Worm (Caenorhabditis elegans) whole organism, early embryonic: ENCODE measurements around the gene F44D12.16.

Experiments used
- ama-1 ChIP-seq: fragments of 150-350 bp; optimal IDR thresholded peaks from 2 replicates; lab custom pipeline; 2014
- hmbx-1 ChIP-seq: sonication (generic microtip); optimal IDR thresholded peaks from 2 replicates; lab custom pipeline; 2016; ENCODE audit warnings: mild to moderate bottlenecking, missing genetic modification characterization, missing compliant biosample characterization
- hmg-4 ChIP-seq: fragments of 200-800 bp; sonication (Bioruptor generic); optimal IDR thresholded peaks from 2 replicates; lab custom pipeline; 2018; ENCODE audit warnings: mild to moderate bottlenecking, missing genetic modification characterization, missing compliant biosample characterization
- pes-1 ChIP-seq: fragments of 200-800 bp; sonication (Bioruptor generic); IDR thresholded peaks from 2 replicates; pipeline ENCODE4 v1.3.6; 2022; ENCODE audit warnings: missing genetic modification reagents, missing genetic modification characterization, missing compliant biosample characterization
- sea-1 ChIP-seq: fragments of 200-800 bp; sonication (Bioruptor generic); conservative IDR thresholded peaks from 2 replicates; pipeline ENCODE4 v1.3.6; 2022; ENCODE audit warnings: missing genetic modification characterization, missing compliant biosample characterization
- tbx-11 ChIP-seq: fragments of 200-800 bp; sonication (Bioruptor generic); IDR thresholded peaks from 2 replicates; pipeline ENCODE4 v1.3.6; 2022; ENCODE audit warnings: missing genetic modification characterization, missing compliant biosample characterization
- tbx-37 ChIP-seq: fragments of 200-800 bp; sonication (Bioruptor generic); conservative IDR thresholded peaks from 2 replicates; pipeline ENCODE4 v1.3.6; 2022; ENCODE audit warnings: missing genetic modification reagents, missing genetic modification characterization, missing compliant biosample characterization

DNA sequence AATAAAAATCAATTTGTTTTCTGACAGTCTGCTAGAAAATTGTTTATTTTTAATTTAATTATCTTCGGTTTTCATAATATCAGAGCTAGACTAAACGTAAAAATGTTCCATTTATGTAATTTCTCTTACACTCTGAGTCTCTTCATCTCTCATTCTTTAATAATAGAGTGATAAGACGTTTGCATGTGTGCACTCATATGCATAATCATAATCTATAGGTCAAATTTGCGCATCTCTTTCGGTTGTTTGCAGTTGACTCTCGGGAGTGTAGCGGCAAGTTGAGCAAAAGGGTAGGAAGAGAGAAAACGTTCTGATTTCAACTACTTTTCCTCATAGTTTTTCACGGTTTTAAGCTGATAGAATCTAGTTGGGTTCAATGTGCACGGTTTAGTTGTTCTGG, 37.6 kb downstream of the F44D12.16 start:
- no peak for TF ChIP-seq ama-1
- no peak for TF ChIP-seq tbx-11 (GFP tag; lab: Robert Waterston, UW)
- no peak for TF ChIP-seq sea-1 (GFP tag; lab: Robert Waterston, UW)
- no peak for TF ChIP-seq tbx-37 (GFP tag; lab: Robert Waterston, UW)
- TF ChIP-seq pes-1 = no peak
- no peak for TF ChIP-seq hmbx-1
- TF ChIP-seq hmg-4 (GFP tag; lab: Kevin White, UChicago) = no peak
